Worm (Caenorhabditis elegans): Measurements from ENCODE around the gene Y39G8B.7.

The Y39G8B.7 gene

ce11 chrII:13977701-13978100 is 17.1 kb downstream of the Y39G8B.7 start:
- TF ChIP-seq fkh-10 (GFP tag; optimal IDR thresholded peaks at IDR 0.05): no peak
- no peak for TF ChIP-seq ets-4 (tag; optimal IDR thresholded peaks at IDR 0.05)
- TF ChIP-seq ref-2 (tag; optimal IDR thresholded peaks at IDR 0.05): no peak
- TF ChIP-seq hlh-15 (tag; optimal IDR thresholded peaks at IDR 0.05): no peak
- no peak for TF ChIP-seq ceh-2 (tag; optimal IDR thresholded peaks at IDR 0.05)

ce11 chrII:13976161-13976560 is 18.7 kb downstream of the Y39G8B.7 start, which contains the start of gene Y39G8B.2:
Y39G8B.2 (minus strand) TSS chrII:13976221.
- peak; percentile 36 for TF ChIP-seq pros-1 (tag; optimal IDR thresholded peaks at IDR 0.05)
- TF ChIP-seq unc-42 (tag; optimal IDR thresholded peaks at IDR 0.05): peak; percentile 57
- no peak for TF ChIP-seq elt-4 (tag; optimal IDR thresholded peaks at IDR 0.05)
- peak; percentile 41 for TF ChIP-seq madf-2 (tag; optimal IDR thresholded peaks at IDR 0.05)
- peak; percentile 34 for TF ChIP-seq ceh-6 (GFP tag; optimal IDR thresholded peaks at IDR 0.05)
- no peak for TF ChIP-seq pha-4 (tag; optimal IDR thresholded peaks at IDR 0.05)
- TF ChIP-seq syd-9 (tag; optimal IDR thresholded peaks at IDR 0.05): peak; percentile 52
- peak; percentile 59 for TF ChIP-seq elt-2 (tag; optimal IDR thresholded peaks at IDR 0.05)
- TF ChIP-seq fkh-6 (tag; optimal IDR thresholded peaks at IDR 0.05): no peak
- TF ChIP-seq C08G9.2 (tag; optimal IDR thresholded peaks at IDR 0.05): peak; percentile 48
- peak; percentile 81 for TF ChIP-seq nfya-1 (tag; optimal IDR thresholded peaks at IDR 0.05)
- TF ChIP-seq fax-1 (tag; optimal IDR thresholded peaks at IDR 0.05): no peak
- TF ChIP-seq ceh-30 (tag; optimal IDR thresholded peaks at IDR 0.05): peak; percentile 1
- TF ChIP-seq ceh-2 (tag; optimal IDR thresholded peaks at IDR 0.05): no peak
- TF ChIP-seq ceh-18 (tag; optimal IDR thresholded peaks at IDR 0.05): peak; percentile 65
- no peak for TF ChIP-seq C38D4.7 (GFP tag; optimal IDR thresholded peaks at IDR 0.05)
- TF ChIP-seq hlh-13 (GFP tag; optimal IDR thresholded peaks at IDR 0.05): no peak
- TF ChIP-seq ets-4 (tag; optimal IDR thresholded peaks at IDR 0.05): no peak
- TF ChIP-seq hlh-6 (tag; optimal IDR thresholded peaks at IDR 0.05): no peak
- TF ChIP-seq ama-1 (optimal IDR thresholded peaks at IDR 0.05): no peak
- peak; percentile 55 for TF ChIP-seq ceh-14 (tag; optimal IDR thresholded peaks at IDR 0.05)
- TF ChIP-seq ceh-45 (GFP tag; IDR thresholded peaks at IDR 0.05): no peak
- peak; percentile 26 for TF ChIP-seq ceh-48 (tag; optimal IDR thresholded peaks at IDR 0.05)
- TF ChIP-seq unc-55 (GFP tag; optimal IDR thresholded peaks at IDR 0.05): no peak
- peak; percentile 2 for TF ChIP-seq unc-86 (tag; optimal IDR thresholded peaks at IDR 0.05)
- TF ChIP-seq ahr-1 (tag; optimal IDR thresholded peaks at IDR 0.05): no peak
- TF ChIP-seq odd-2 (tag; optimal IDR thresholded peaks at IDR 0.05): no peak
- TF ChIP-seq sox-2 (GFP tag; IDR thresholded peaks at IDR 0.05): no peak
- no peak for TF ChIP-seq lim-6 (tag; optimal IDR thresholded peaks at IDR 0.05)
- TF ChIP-seq pag-3 (tag; optimal IDR thresholded peaks at IDR 0.05; ENCODE audit: borderline replicate concordance): peak; percentile 12
- peak; percentile 2 for TF ChIP-seq eyg-1 (tag; optimal IDR thresholded peaks at IDR 0.05)
- TF ChIP-seq nhr-232 (tag; optimal IDR thresholded peaks at IDR 0.05): no peak
- TF ChIP-seq ceh-22 (tag; optimal IDR thresholded peaks at IDR 0.05): no peak
- TF ChIP-seq ceh-9 (tag; optimal IDR thresholded peaks at IDR 0.05): no peak
- TF ChIP-seq ceh-31 (tag; optimal IDR thresholded peaks at IDR 0.05): peak; percentile 72
- peak; percentile 69 for TF ChIP-seq tbx-2 (tag; optimal IDR thresholded peaks at IDR 0.05)
- no peak for TF ChIP-seq Y22D7AL.16 (tag; optimal IDR thresholded peaks at IDR 0.05)
- TF ChIP-seq hlh-30 (tag; optimal IDR thresholded peaks at IDR 0.05; ENCODE audit: insufficient read depth): peak; percentile 32
- no peak for TF ChIP-seq K02D7.2 (tag; optimal IDR thresholded peaks at IDR 0.05)
- TF ChIP-seq pha-2 (tag; optimal IDR thresholded peaks at IDR 0.05): no peak
- TF ChIP-seq hlh-15 (tag; optimal IDR thresholded peaks at IDR 0.05): no peak
- TF ChIP-seq sdc-2 (tag; optimal IDR thresholded peaks at IDR 0.05): peak; percentile 9
- TF ChIP-seq ttx-3 (tag; optimal IDR thresholded peaks at IDR 0.05): no peak
- peak; percentile 33 for TF ChIP-seq K09A11.1 (tag; optimal IDR thresholded peaks at IDR 0.05; ENCODE audit: insufficient read depth)
- TF ChIP-seq rnt-1 (tag; optimal IDR thresholded peaks at IDR 0.05): peak; percentile 36
- TF ChIP-seq unc-3 (GFP tag; conservative IDR thresholded peaks at IDR 0.05): no peak
- no peak for TF ChIP-seq unc-3 (tag; optimal IDR thresholded peaks at IDR 0.05)
- TF ChIP-seq mec-3 (tag; optimal IDR thresholded peaks at IDR 0.05; ENCODE audit: borderline replicate concordance): no peak
- peak; percentile 56 for TF ChIP-seq ztf-16 (tag; optimal IDR thresholded peaks at IDR 0.05)
- peak; percentile 30 for TF ChIP-seq sox-4 (tag; optimal IDR thresholded peaks at IDR 0.05)
